Fruit fly (Drosophila melanogaster) whole organism, adult: Measurements from ENCODE around the gene CG12010.

Experiments
- CG11617 ChIP-seq: fragments of 200-800 bp; sonication (Bioruptor generic); optimal IDR thresholded peaks from 2 replicates; lab custom pipeline; 2017; ENCODE audit warnings: mild to moderate bottlenecking, missing biosample characterization, missing genetic modification reagents, missing genetic modification characterization
- CG33017 ChIP-seq: fragments of 200-800 bp; sonication (Bioruptor generic); optimal IDR thresholded peaks from 2 replicates; lab custom pipeline; 2018; ENCODE audit warnings: missing biosample characterization, mild to moderate bottlenecking, missing genetic modification characterization, moderate library complexity
- CG5204 ChIP-seq: fragments of 200-800 bp; sonication (Bioruptor generic); optimal IDR thresholded peaks from 2 replicates; lab custom pipeline; 2016; ENCODE audit warnings: missing biosample characterization, missing genetic modification characterization
- CG7045 ChIP-seq: fragments of 200-800 bp; sonication (Bioruptor generic); optimal IDR thresholded peaks from 2 replicates; lab custom pipeline; 2017; ENCODE audit warnings: missing biosample characterization, mild to moderate bottlenecking, missing genetic modification characterization
- Mnt ChIP-seq: fragments of 200-800 bp; sonication (Bioruptor generic); optimal IDR thresholded peaks from 2 replicates; lab custom pipeline; 2016; ENCODE audit warnings: missing biosample characterization, mild to moderate bottlenecking, missing genetic modification characterization
- bab1 ChIP-seq: fragments of 200-800 bp; sonication (Bioruptor generic); optimal IDR thresholded peaks from 3 replicates; lab custom pipeline; 2019; ENCODE audit warnings: missing biosample characterization, mild to moderate bottlenecking, missing genetic modification characterization, moderate library complexity
- cic ChIP-seq: fragments of 200-800 bp; sonication (Bioruptor generic); optimal IDR thresholded peaks from 2 replicates; lab custom pipeline; 2017; ENCODE audit warnings: missing biosample characterization, mild to moderate bottlenecking, missing genetic modification characterization, moderate library complexity
- kay ChIP-seq: fragments of 200-800 bp; sonication (Bioruptor generic); peaks from one replicate; lab custom pipeline; 2016; ENCODE audit warnings: missing biosample characterization, missing genetic modification characterization, borderline replicate concordance
- pad ChIP-seq: fragments of 200-800 bp; sonication (Bioruptor generic); optimal IDR thresholded peaks from 3 replicates; lab custom pipeline; 2017; ENCODE audit warnings: missing biosample characterization, missing genetic modification characterization, mild to moderate bottlenecking, moderate library complexity, missing genetic modification reagents

- peak; percentile 49 for TF ChIP-seq CG33017 (tag; lab: Kevin White, UChicago)
- no peak for TF ChIP-seq CG7045 (GFP tag; lab: Kevin White, UChicago)
- TF ChIP-seq bab1 (GFP tag; lab: Kevin White, UChicago): peak; percentile 68
- TF ChIP-seq cic (GFP tag; lab: Kevin White, UChicago): peak; percentile 42
- TF ChIP-seq CG5204 (GFP tag; lab: Kevin White, UChicago): no peak
- peak; percentile 61 for TF ChIP-seq Mnt (GFP tag; lab: Kevin White, UChicago)
- TF ChIP-seq kay (GFP tag; lab: Kevin White, UChicago): no peak
- TF ChIP-seq CG11617 (GFP tag; lab: Kevin White, UChicago): no peak
- peak; percentile 3 for TF ChIP-seq pad
Observed at dm6 chr3L:3336368-3337164, 37.5 kb upstream of the CG12010 start, which contains the start of the genes Drsl6 and kst.
